Worm (Caenorhabditis elegans): ENCODE measurements around the gene Y49F6C.8.

- TF ChIP-seq ama-1 (optimal IDR thresholded peaks at IDR 0.05) (no peak), hmg-4 (GFP tag; optimal IDR thresholded peaks at IDR 0.05) (no peak), flt-1 (GFP tag; IDR thresholded peaks at IDR 0.05) (no peak), hnd-1 (tag; optimal IDR thresholded peaks at IDR 0.05) (no peak), ceh-36 (tag; optimal IDR thresholded peaks at IDR 0.05) (no peak), aly-1 (tag; optimal IDR thresholded peaks at IDR 0.05) (no peak), scrt-1 (GFP tag; IDR thresholded peaks at IDR 0.05) (no peak), sea-1 (GFP tag; conservative IDR thresholded peaks at IDR 0.05) (no peak), hmbx-1 (tag; optimal IDR thresholded peaks at IDR 0.05) (no peak), ets-7 (tag; optimal IDR thresholded peaks at IDR 0.05) (no peak), B0310.2 (tag; optimal IDR thresholded peaks at IDR 0.05) (no peak), tra-4 (tag; optimal IDR thresholded peaks at IDR 0.05) (no peak)
Measured at ce11 chrII:3403535-3403934, 33.6 kb upstream of the Y49F6C.8 start, which contains the start of gene nep-8.
